Worm (Caenorhabditis elegans) whole organism, young adult: ENCODE measurements around the gene saeg-1.

Source experiments
- attf-6 ChIP-seq: fragments of 200-800 bp; sonication (Bioruptor generic); IDR thresholded peaks from 2 replicates; pipeline ENCODE4 v1.3.6; 2022; ENCODE audit warnings: missing genetic modification reagents, missing genetic modification characterization, missing compliant biosample characterization
- bed-2 ChIP-seq: fragments of 200-800 bp; sonication (Bioruptor generic); IDR thresholded peaks from 2 replicates; pipeline ENCODE4 v1.3.6; 2022; ENCODE audit warnings: missing genetic modification reagents, missing genetic modification characterization, missing compliant biosample characterization
- let-607 ChIP-seq, 2 experiments: fragments of 200-800 bp in 1 of 2; sonication (Bioruptor generic) in 1 of 2; sonication (generic microtip) in 1 of 2; optimal IDR thresholded peaks; 2 replicates each; lab custom pipeline; 2016 to 2018; ENCODE audit warnings: mild to moderate bottlenecking in 2 of 2, missing compliant biosample characterization in 2 of 2, missing genetic modification characterization in 2 of 2, moderate library complexity in 2 of 2, missing genotype in 1 of 2
- mel-28 ChIP-seq: sonication (generic microtip); optimal IDR thresholded peaks from 2 replicates; lab custom pipeline; 2016; ENCODE audit warnings: borderline replicate concordance, mild to moderate bottlenecking, missing genetic modification characterization, missing compliant biosample characterization
- rpc-1 ChIP-seq, 2 experiments: fragments of 150-350 bp in 1 of 2; sonication (generic microtip) in 1 of 2; optimal IDR thresholded peaks; 2 replicates each; lab custom pipeline; 2014 to 2018; ENCODE audit warnings: missing biosample characterization in 1 of 2, missing genetic modification characterization in 1 of 2, missing genetic modification reagents in 1 of 2, missing genotype in 1 of 2
- zfh-2 ChIP-seq: fragments of 200-800 bp; sonication (Bioruptor generic); conservative IDR thresholded peaks from 2 replicates; pipeline ENCODE4 v1.3.6; 2022; ENCODE audit warnings: missing genetic modification reagents, missing genetic modification characterization, missing compliant biosample characterization

- no peak for TF ChIP-seq let-607 (tag; optimal IDR thresholded peaks at IDR 0.05; lab: Kevin White, UChicago)
- TF ChIP-seq zfh-2 (GFP tag; lab: Robert Waterston, UW), result no peak; the same call in 1 of the 2 replicates
- no peak for TF ChIP-seq attf-6 (GFP tag; lab: Robert Waterston, UW)
- no peak for TF ChIP-seq rpc-1 (optimal IDR thresholded peaks at IDR 0.05; lab: Kevin White, UChicago)
- TF ChIP-seq rpc-1 (tag; optimal IDR thresholded peaks at IDR 0.05; lab: Kevin White, UChicago), result no peak
- TF ChIP-seq mel-28 (tag; lab: Kevin White, UChicago), result no peak
- no peak for TF ChIP-seq bed-2 (GFP tag; lab: Robert Waterston, UW)
Measured at ce11 chrV:10856901-10857637, 8.4 kb downstream of the saeg-1 start.
